Fruit fly (Drosophila melanogaster) whole organism, embryonic: ENCODE measurements around the gene CG14253.
A peak's percentile ranks its signal among the peaks of the same experiment; 100 is the strongest.

Experiments used
- Abd-B ChIP-seq: fragments of 200-800 bp; sonication (Bioruptor generic); optimal IDR thresholded peaks from 2 replicates; lab custom pipeline; 2018; ENCODE audit warnings: missing biosample characterization, mild to moderate bottlenecking, missing genetic modification characterization, moderate library complexity
- B-H2 ChIP-seq: fragments of 200-800 bp; sonication (Bioruptor generic); optimal IDR thresholded peaks from 2 replicates; lab custom pipeline; 2018; ENCODE audit warnings: missing biosample characterization, mild to moderate bottlenecking, missing genetic modification characterization
- Bdp1 ChIP-seq: fragments of 200-800 bp; sonication (Bioruptor generic); optimal IDR thresholded peaks from 3 replicates; lab custom pipeline; 2016; ENCODE audit warnings: missing biosample characterization, missing genetic modification characterization
- Bgb ChIP-seq: fragments of 200-800 bp; sonication (Bioruptor generic); IDR thresholded peaks from 2 replicates; pipeline ENCODE4 v1.3.6; 2022; ENCODE audit warnings: missing biosample characterization, missing genetic modification characterization; ENCODE audit not compliant: partially characterized antibody
- CG10462 ChIP-seq: fragments of 200-800 bp; sonication (Bioruptor generic); optimal IDR thresholded peaks from 2 replicates; lab custom pipeline; 2016; ENCODE audit warnings: missing biosample characterization, missing genetic modification characterization
- CG12659 ChIP-seq: fragments of 200-800 bp; sonication (Bioruptor generic); optimal IDR thresholded peaks from 3 replicates; lab custom pipeline; 2017; ENCODE audit warnings: mild to moderate bottlenecking, missing biosample characterization, missing genetic modification reagents, missing genetic modification characterization
- CG12769 ChIP-seq: fragments of 200-800 bp; sonication (Bioruptor generic); optimal IDR thresholded peaks from 2 replicates; lab custom pipeline; 2019; ENCODE audit warnings: missing biosample characterization, mild to moderate bottlenecking, missing genetic modification characterization, moderate library complexity
- CG14860 ChIP-seq: fragments of 200-800 bp; sonication (Bioruptor generic); IDR thresholded peaks from 3 replicates; pipeline ENCODE4 v1.3.6; 2022; ENCODE audit warnings: missing biosample characterization, missing genetic modification characterization; ENCODE audit not compliant: partially characterized antibody
- CG2678 ChIP-seq: fragments of 200-800 bp; sonication (Bioruptor generic); optimal IDR thresholded peaks from 3 replicates; lab custom pipeline; 2019; ENCODE audit warnings: missing biosample characterization, mild to moderate bottlenecking, missing genetic modification characterization, moderate library complexity
- CG30431 ChIP-seq: fragments of 200-800 bp; sonication (Bioruptor generic); optimal IDR thresholded peaks from 2 replicates; lab custom pipeline; 2017; ENCODE audit warnings: missing biosample characterization, missing genetic modification characterization
- CG32767 ChIP-seq: fragments of 200-800 bp; sonication (Bioruptor generic); IDR thresholded peaks from 2 replicates; pipeline ENCODE4 v1.3.6; 2022; ENCODE audit warnings: missing biosample characterization, missing genetic modification characterization
- CG34224 ChIP-seq: fragments of 200-800 bp; sonication (Bioruptor generic); IDR thresholded peaks from 3 replicates; pipeline ENCODE4 v1.3.6; 2022; ENCODE audit warnings: missing biosample characterization, missing genetic modification characterization; ENCODE audit not compliant: partially characterized antibody
- CG7987 ChIP-seq: fragments of 200-800 bp; sonication (Bioruptor generic); optimal IDR thresholded peaks from 2 replicates; lab custom pipeline; 2018; ENCODE audit warnings: missing biosample characterization, mild to moderate bottlenecking, missing genetic modification characterization, moderate library complexity
- CG8089 ChIP-seq: fragments of 200-800 bp; sonication (Bioruptor generic); optimal IDR thresholded peaks from 3 replicates; lab custom pipeline; 2016; ENCODE audit warnings: missing biosample characterization, missing genetic modification characterization
- CG8290 ChIP-seq, 3 experiments: fragments of 200-800 bp; sonication (Bioruptor generic); optimal IDR thresholded peaks; 2 replicates each; lab custom pipeline; 2016 to 2019; ENCODE audit warnings: missing biosample characterization in 3 of 3, missing genetic modification characterization in 3 of 3, mild to moderate bottlenecking in 2 of 3, moderate library complexity in 1 of 3
- Deaf1 ChIP-seq: fragments of 200-800 bp; optimal IDR thresholded peaks from 3 replicates; lab custom pipeline; 2019; ENCODE audit warnings: missing biosample characterization, mild to moderate bottlenecking, missing genetic modification characterization, moderate library complexity
- Elba2 ChIP-seq: fragments of 200-800 bp; sonication (Bioruptor generic); optimal IDR thresholded peaks from 3 replicates; lab custom pipeline; 2016; ENCODE audit warnings: missing biosample characterization, missing genetic modification characterization
- Hand ChIP-seq: fragments of 200-800 bp; sonication (Bioruptor generic); optimal IDR thresholded peaks from 2 replicates; lab custom pipeline; 2017; ENCODE audit warnings: mild to moderate bottlenecking, missing biosample characterization, missing genetic modification reagents, missing genetic modification characterization
- Pdp1 ChIP-seq, 2 experiments: fragments of 200-800 bp; sonication (Bioruptor generic); optimal IDR thresholded peaks; 3 replicates each; lab custom pipeline; 2016; ENCODE audit warnings: missing biosample characterization in 2 of 2, missing genetic modification characterization in 2 of 2, mild to moderate bottlenecking in 1 of 2, moderate library complexity in 1 of 2
- Ptx1 ChIP-seq: fragments of 200-800 bp; sonication (Bioruptor generic); IDR thresholded peaks from 2 replicates; pipeline ENCODE4 v1.3.6; 2022; ENCODE audit warnings: missing biosample characterization, missing genetic modification characterization
- Rfx ChIP-seq: fragments of 200-800 bp; sonication (Bioruptor generic); IDR thresholded peaks from 2 replicates; pipeline ENCODE4 v1.3.6; 2022; ENCODE audit warnings: missing biosample characterization, missing genetic modification characterization
- Six4 ChIP-seq: fragments of 200-800 bp; sonication (Bioruptor generic); optimal IDR thresholded peaks from 2 replicates; lab custom pipeline; 2016; ENCODE audit warnings: missing biosample characterization, missing genetic modification characterization
- YL-1 ChIP-seq: fragments of 200-800 bp; sonication (Bioruptor generic); optimal IDR thresholded peaks from 3 replicates; lab custom pipeline; 2017; ENCODE audit warnings: missing biosample characterization, mild to moderate bottlenecking, missing genetic modification characterization
- ash1 ChIP-seq: fragments of 200-800 bp; sonication (Bioruptor generic); optimal IDR thresholded peaks from 2 replicates; lab custom pipeline; 2018; ENCODE audit warnings: missing biosample characterization, mild to moderate bottlenecking, missing genetic modification characterization
- chinmo ChIP-seq: fragments of 200-800 bp; sonication (Bioruptor generic); IDR thresholded peaks from 4 replicates; pipeline ENCODE4 v1.3.6; 2022; ENCODE audit warnings: missing biosample characterization, missing genetic modification characterization; ENCODE audit not compliant: partially characterized antibody
- dysf ChIP-seq: fragments of 200-800 bp; sonication (Bioruptor generic); IDR thresholded peaks from 3 replicates; pipeline ENCODE4 v1.3.6; 2022; ENCODE audit warnings: missing biosample characterization, missing genetic modification characterization
- grau ChIP-seq: fragments of 200-800 bp; optimal IDR thresholded peaks from 3 replicates; lab custom pipeline; 2019; ENCODE audit warnings: missing biosample characterization, mild to moderate bottlenecking, missing genetic modification characterization, moderate library complexity
- grn ChIP-seq: fragments of 200-800 bp; sonication (Bioruptor generic); optimal IDR thresholded peaks from 3 replicates; lab custom pipeline; 2017; ENCODE audit warnings: missing biosample characterization, missing genetic modification characterization
- gt ChIP-seq: fragments of 200-800 bp; sonication (Bioruptor generic); IDR thresholded peaks from 2 replicates; pipeline ENCODE4 v1.3.6; 2022; ENCODE audit warnings: missing biosample characterization, missing genetic modification characterization
- insv ChIP-seq, 2 experiments: fragments of 200-800 bp; sonication (Bioruptor generic); optimal IDR thresholded peaks; 3 replicates each; lab custom pipeline; 2016 to 2018; ENCODE audit warnings: missing biosample characterization in 2 of 2, missing genetic modification characterization in 2 of 2
- knrl ChIP-seq: fragments of 200-800 bp; sonication (Bioruptor generic); IDR thresholded peaks from 3 replicates; pipeline ENCODE4 v1.3.6; 2022; ENCODE audit warnings: missing biosample characterization, missing genetic modification characterization; ENCODE audit not compliant: partially characterized antibody
- mirr ChIP-seq: fragments of 200-800 bp; sonication (Bioruptor generic); optimal IDR thresholded peaks from 3 replicates; lab custom pipeline; 2018; ENCODE audit warnings: missing biosample characterization, mild to moderate bottlenecking, missing genetic modification characterization
- mld ChIP-seq: fragments of 200-800 bp; sonication (Bioruptor generic); IDR thresholded peaks from 3 replicates; pipeline ENCODE4 v1.3.6; 2022; ENCODE audit warnings: missing biosample characterization, missing genetic modification characterization; ENCODE audit not compliant: partially characterized antibody
- onecut ChIP-seq: fragments of 200-800 bp; sonication (Bioruptor generic); IDR thresholded peaks from 2 replicates; pipeline ENCODE4 v1.3.6; 2022; ENCODE audit warnings: missing biosample characterization, missing genetic modification characterization
- otp ChIP-seq: fragments of 200-800 bp; sonication (Bioruptor generic); IDR thresholded peaks from 3 replicates; pipeline ENCODE4, ENCODE4 v1.3.6; 2022; ENCODE audit warnings: missing biosample characterization, missing genetic modification characterization
- pros ChIP-seq: fragments of 200-800 bp; sonication (Bioruptor generic); optimal IDR thresholded peaks from 3 replicates; lab custom pipeline; 2019; ENCODE audit warnings: missing biosample characterization, mild to moderate bottlenecking, missing genetic modification characterization, moderate library complexity
- row ChIP-seq: fragments of 200-800 bp; sonication (Bioruptor generic); IDR thresholded peaks from 3 replicates; pipeline ENCODE4 v1.3.6; 2022; ENCODE audit warnings: missing biosample characterization, missing genetic modification characterization
- sens ChIP-seq: fragments of 200-800 bp; sonication (Bioruptor generic); peaks from one replicate; lab custom pipeline; 2016; ENCODE audit warnings: missing biosample characterization, missing genetic modification characterization
- sens-2 ChIP-seq: fragments of 200-800 bp; sonication (Bioruptor generic); IDR thresholded peaks from 2 replicates; pipeline ENCODE4 v1.3.6; 2022; ENCODE audit warnings: missing biosample characterization, missing genetic modification characterization
- sob ChIP-seq: fragments of 200-800 bp; sonication (Bioruptor generic); IDR thresholded peaks from 2 replicates; pipeline ENCODE4 v1.3.6; 2022; ENCODE audit warnings: missing biosample characterization, missing genetic modification characterization

CG14253 gene

dm6 chr3R:26952200-26952856 is 26.0 kb upstream of the CG14253 start (continued):
- TF ChIP-seq insv (GFP tag; optimal IDR thresholded peaks at IDR 0.05; lab: Kevin White, UChicago) (no peak), CG12659 (GFP tag; lab: Kevin White, UChicago) (peak; percentile 17), row (GFP tag; lab: Robert Waterston, UW) (peak; percentile 53; the same call in 2 of the 3 replicates), gt (no peak), Elba2 (no peak), ash1 (GFP tag; lab: Kevin White, UChicago) (no peak), Bdp1 (GFP tag; lab: Kevin White, UChicago) (no peak)

- TF ChIP-seq grn (GFP tag; lab: Kevin White, UChicago) (peak; percentile 70), Bgb (GFP tag; lab: Robert Waterston, UW) (peak; percentile 22; the same call in 1 of the 2 replicates), CG8089 (no peak), CG8290 (GFP tag; optimal IDR thresholded peaks at IDR 0.05; lab: Kevin White, UChicago) (no peak), CG8290 (tag; optimal IDR thresholded peaks at IDR 0.05; lab: Kevin White, UChicago) (peak in 1 of 2 experiments; percentile 33), Deaf1 (tag; lab: Kevin White, UChicago) (peak; percentile 3), otp (GFP tag; lab: Robert Waterston, UW) (0 out of 3 replicates have a peak, but pooled peaks have one; percentile 14), onecut (GFP tag; lab: Robert Waterston, UW) (no peak), CG10462 (no peak), sob (GFP tag; lab: Robert Waterston, UW) (0 out of 2 replicates have a peak, but pooled peaks have one; percentile 9), Pdp1 (GFP tag; optimal IDR thresholded peaks at IDR 0.05; lab: Kevin White, UChicago) (peak in 1 of 2 experiments; percentile 33), sens (GFP tag; lab: Kevin White, UChicago) (peak; percentile 41), Hand (GFP tag; lab: Kevin White, UChicago) (no peak), mld (GFP tag; lab: Robert Waterston, UW) (no peak), CG12769 (no peak), CG32767 (GFP tag; lab: Robert Waterston, UW) (0 out of 2 replicates have a peak, but pooled peaks have one; percentile 30), CG7987 (peak; percentile 6), dysf (GFP tag; lab: Robert Waterston, UW) (0 out of 3 replicates have a peak, but pooled peaks have one; percentile 8), chinmo (0 out of 4 replicates have a peak, but pooled peaks have one; percentile 65), B-H2 (no peak), CG2678 (tag; lab: Kevin White, UChicago) (no peak), mirr (GFP tag; lab: Kevin White, UChicago) (peak; percentile 33), YL-1 (no peak), sens-2 (GFP tag; lab: Robert Waterston, UW) (no peak), Six4 (GFP tag; lab: Kevin White, UChicago) (no peak), Rfx (GFP tag; lab: Robert Waterston, UW) (0 out of 2 replicates have a peak, but pooled peaks have one; percentile 4), CG34224 (GFP tag; lab: Robert Waterston, UW) (no peak), pros (peak; percentile 91), Ptx1 (no peak), CG14860 (GFP tag; lab: Robert Waterston, UW) (no peak), knrl (GFP tag; lab: Robert Waterston, UW) (0 out of 3 replicates have a peak, but pooled peaks have one; percentile 36), grau (no peak), Abd-B (GFP tag; lab: Kevin White, UChicago) (no peak), CG30431 (no peak)
Measured at dm6 chr3R:26952857-26953477, 25.4 kb upstream of the CG14253 start.
